Worm (Caenorhabditis elegans): ENCODE data around the gene F13B12.6.

The F13B12.6 gene

ce11 chrIV:10381035-10381434 lies 36.6 kb downstream of the F13B12.6 start:
- TF ChIP-seq ama-1 (optimal IDR thresholded peaks at IDR 0.05) (no peak), daf-12 (tag; optimal IDR thresholded peaks at IDR 0.05) (no peak)

- TF ChIP-seq skn-1 (tag; optimal IDR thresholded peaks at IDR 0.05), result no peak
- peak; percentile 52 for TF ChIP-seq pha-4 (tag; optimal IDR thresholded peaks at IDR 0.05)
- TF ChIP-seq sea-2 (GFP tag; optimal IDR thresholded peaks at IDR 0.05), result no peak
- TF ChIP-seq snpc-4 (tag; optimal IDR thresholded peaks at IDR 0.05), result peak; percentile 54
- TF ChIP-seq zag-1 (tag; optimal IDR thresholded peaks at IDR 0.05), result no peak
- TF ChIP-seq hmg-11 (tag; optimal IDR thresholded peaks at IDR 0.05), result peak; percentile 47
- TF ChIP-seq nhr-28 (tag; optimal IDR thresholded peaks at IDR 0.05), result no peak
- TF ChIP-seq unc-62 (GFP tag; optimal IDR thresholded peaks at IDR 0.05), result no peak
- peak; percentile 45 for TF ChIP-seq lsy-12 (tag; optimal IDR thresholded peaks at IDR 0.05)
- TF ChIP-seq aly-2 (tag; optimal IDR thresholded peaks at IDR 0.05), result no peak
- TF ChIP-seq ztf-4 (tag; optimal IDR thresholded peaks at IDR 0.05), result peak; percentile 39
- no peak for TF ChIP-seq nhr-67 (tag; optimal IDR thresholded peaks at IDR 0.05)
- TF ChIP-seq nhr-43 (tag; optimal IDR thresholded peaks at IDR 0.05; ENCODE audit: poor library complexity, severe bottlenecking), result peak; percentile 81
- peak; percentile 54 for TF ChIP-seq nfya-1 (tag; optimal IDR thresholded peaks at IDR 0.05; ENCODE audit: insufficient read depth)
- TF ChIP-seq lin-15B (tag; optimal IDR thresholded peaks at IDR 0.05), result peak; percentile 7
- peak; percentile 60 for TF ChIP-seq nhr-23 (tag; optimal IDR thresholded peaks at IDR 0.05)
- no peak for TF ChIP-seq nhr-76 (tag; optimal IDR thresholded peaks at IDR 0.05)
- peak; percentile 49 for TF ChIP-seq mml-1 (tag; optimal IDR thresholded peaks at IDR 0.05)
- TF ChIP-seq fkh-10 (GFP tag; optimal IDR thresholded peaks at IDR 0.05), result no peak
- peak; percentile 82 for TF ChIP-seq egl-5 (tag; optimal IDR thresholded peaks at IDR 0.05)
- TF ChIP-seq mdl-1 (tag; optimal IDR thresholded peaks at IDR 0.05), result peak; percentile 35
- no peak for TF ChIP-seq ceh-28 (tag; optimal IDR thresholded peaks at IDR 0.05)
- peak; percentile 58 for TF ChIP-seq lin-39 (tag; optimal IDR thresholded peaks at IDR 0.05)
- peak; percentile 90 for TF ChIP-seq ama-1 (optimal IDR thresholded peaks at IDR 0.05)
- peak; percentile 13 for TF ChIP-seq nhr-25 (tag; optimal IDR thresholded peaks at IDR 0.05)
- TF ChIP-seq fos-1 (tag; optimal IDR thresholded peaks at IDR 0.05), result no peak
- no peak for TF ChIP-seq egl-27 (tag; optimal IDR thresholded peaks at IDR 0.05)
- TF ChIP-seq elt-2 (tag; optimal IDR thresholded peaks at IDR 0.05), result peak; percentile 33
- no peak for TF ChIP-seq eor-1 (tag; optimal IDR thresholded peaks at IDR 0.05)
- no peak for TF ChIP-seq ZK546.5 (tag; optimal IDR thresholded peaks at IDR 0.05)
- no peak for TF ChIP-seq jun-1 (tag; optimal IDR thresholded peaks at IDR 0.05)
- no peak for TF ChIP-seq R02D3.7 (tag; optimal IDR thresholded peaks at IDR 0.05)
Measured at ce11 chrIV:10380626-10381025, 37.1 kb downstream of the F13B12.6 start.

- TF ChIP-seq nhr-23 (tag; optimal IDR thresholded peaks at IDR 0.05) (no peak), daf-12 (tag; optimal IDR thresholded peaks at IDR 0.05) (no peak), elt-1 (tag; optimal IDR thresholded peaks at IDR 0.05) (no peak), mdl-1 (tag; optimal IDR thresholded peaks at IDR 0.05) (no peak), unc-39 (tag; optimal IDR thresholded peaks at IDR 0.05) (no peak), aly-2 (tag; optimal IDR thresholded peaks at IDR 0.05) (no peak), egl-5 (tag; optimal IDR thresholded peaks at IDR 0.05) (no peak), pha-4 (tag; optimal IDR thresholded peaks at IDR 0.05) (no peak), lin-39 (tag; optimal IDR thresholded peaks at IDR 0.05) (no peak), nhr-76 (tag; optimal IDR thresholded peaks at IDR 0.05) (no peak), nhr-77 (tag; optimal IDR thresholded peaks at IDR 0.05) (no peak), ZK546.5 (tag; optimal IDR thresholded peaks at IDR 0.05) (no peak), fkh-10 (GFP tag; optimal IDR thresholded peaks at IDR 0.05) (no peak), lsy-12 (tag; optimal IDR thresholded peaks at IDR 0.05) (no peak), ama-1 (optimal IDR thresholded peaks at IDR 0.05) (no peak), fkh-2 (tag; optimal IDR thresholded peaks at IDR 0.05) (no peak)
Measured at ce11 chrIV:10374601-10375000, 43.1 kb downstream of the F13B12.6 start, which contains the start of gene mask-1. TSS of gene mask-1 (plus strand) at chrIV:10374901.

ce11 chrIV:10373772-10374288 lies 43.9 kb downstream of the F13B12.6 start, which contains the start of gene mpz-5:
TSS of gene mpz-5 (minus strand) at chrIV:10373822.
- TF ChIP-seq unc-39 (tag; optimal IDR thresholded peaks at IDR 0.05), result no peak
- peak; percentile 91 for TF ChIP-seq egl-5 (tag; optimal IDR thresholded peaks at IDR 0.05)
- peak; percentile 51 for TF ChIP-seq tbx-2 (tag; optimal IDR thresholded peaks at IDR 0.05)
- TF ChIP-seq lsy-12 (tag; optimal IDR thresholded peaks at IDR 0.05), result peak; percentile 42
- peak; percentile 13 for TF ChIP-seq R02D3.7 (tag; optimal IDR thresholded peaks at IDR 0.05)
- peak; percentile 25 for TF ChIP-seq nhr-25 (tag; optimal IDR thresholded peaks at IDR 0.05)
- TF ChIP-seq jun-1 (tag; optimal IDR thresholded peaks at IDR 0.05), result peak; percentile 19
- peak; percentile 72 for TF ChIP-seq nfya-1 (tag; optimal IDR thresholded peaks at IDR 0.05; ENCODE audit: insufficient read depth)
- peak; percentile 78 for TF ChIP-seq hmg-11 (tag; optimal IDR thresholded peaks at IDR 0.05)
- TF ChIP-seq pqm-1 (tag; optimal IDR thresholded peaks at IDR 0.05), result peak; percentile 23
- no peak for TF ChIP-seq nhr-67 (tag; optimal IDR thresholded peaks at IDR 0.05)
- peak; percentile 86 for TF ChIP-seq pha-4 (tag; optimal IDR thresholded peaks at IDR 0.05)
- peak; percentile 47 for TF ChIP-seq ceh-28 (tag; optimal IDR thresholded peaks at IDR 0.05)
- no peak for TF ChIP-seq sea-2 (GFP tag; optimal IDR thresholded peaks at IDR 0.05)
- TF ChIP-seq lin-39 (tag; optimal IDR thresholded peaks at IDR 0.05), result no peak
- peak; percentile 60 for TF ChIP-seq snpc-4 (tag; optimal IDR thresholded peaks at IDR 0.05)
- TF ChIP-seq elt-2 (tag; optimal IDR thresholded peaks at IDR 0.05), result peak; percentile 20
- peak; percentile 77 for TF ChIP-seq nhr-23 (tag; optimal IDR thresholded peaks at IDR 0.05)
- TF ChIP-seq lin-15B (tag; optimal IDR thresholded peaks at IDR 0.05), result peak; percentile 67
- peak; percentile 19 for TF ChIP-seq nhr-77 (tag; optimal IDR thresholded peaks at IDR 0.05)
- TF ChIP-seq ZK546.5 (tag; optimal IDR thresholded peaks at IDR 0.05), result no peak

All from whole organism, L3 larva.